Worm (Caenorhabditis elegans) whole organism, L4 larva: ENCODE results near the gene vamp-8.

Source experiments
- D1046.2 ChIP-seq: fragments of 200-800 bp; sonication (Bioruptor generic); IDR thresholded peaks from 2 replicates; pipeline ENCODE4 v1.3.6; 2022; ENCODE audit warnings: missing genetic modification characterization, missing compliant biosample characterization
- T20F7.1 ChIP-seq: fragments of 200-800 bp; sonication (Bioruptor generic); optimal IDR thresholded peaks from 2 replicates; lab custom pipeline; 2018; ENCODE audit warnings: mild to moderate bottlenecking, missing genetic modification characterization, missing compliant biosample characterization
- T26A8.4 ChIP-seq: fragments of 200-800 bp; sonication (Bioruptor generic); IDR thresholded peaks from 2 replicates; pipeline ENCODE4 v1.3.6; 2022; ENCODE audit warnings: missing genetic modification characterization, missing compliant biosample characterization
- Y105C5A.15 ChIP-seq: fragments of 200-800 bp; sonication (Bioruptor generic); IDR thresholded peaks from 2 replicates; pipeline ENCODE4 v1.3.6; 2022; ENCODE audit warnings: missing genetic modification characterization, missing compliant biosample characterization
- Y48G9A.11 ChIP-seq: fragments of 200-800 bp; sonication (Bioruptor generic); IDR thresholded peaks from 2 replicates; pipeline ENCODE4 v1.3.6; 2022; ENCODE audit warnings: missing genetic modification reagents, missing genetic modification characterization, missing compliant biosample characterization
- Y5F2A.4 ChIP-seq: fragments of 200-800 bp; sonication (Bioruptor generic); optimal IDR thresholded peaks from 2 replicates; lab custom pipeline; 2018; ENCODE audit warnings: mild to moderate bottlenecking, missing genetic modification characterization, missing compliant biosample characterization
- Y75B8A.6 ChIP-seq: fragments of 200-800 bp; sonication (Bioruptor generic); IDR thresholded peaks from 2 replicates; pipeline ENCODE4 v1.3.6; 2022; ENCODE audit warnings: missing genetic modification reagents, missing genetic modification characterization, missing compliant biosample characterization
- ZK337.2 ChIP-seq: fragments of 200-800 bp; sonication (Bioruptor generic); IDR thresholded peaks from 2 replicates; pipeline ENCODE4 v1.3.6; 2022; ENCODE audit warnings: missing genetic modification reagents, missing genetic modification characterization, missing compliant biosample characterization
- ZK546.5 ChIP-seq, 2 experiments: sonication (generic microtip); optimal IDR thresholded peaks; 2 replicates each; lab custom pipeline; 2017; ENCODE audit warnings: missing biosample characterization in 2 of 2, missing genetic modification characterization in 2 of 2
- aha-1 ChIP-seq: fragments of 150-350 bp; peaks from one replicate; lab custom pipeline; 2014; ENCODE audit warnings: missing biosample characterization, missing genetic modification characterization
- aly-2 ChIP-seq: sonication (generic microtip); optimal IDR thresholded peaks from 2 replicates; lab custom pipeline; 2018; ENCODE audit warnings: missing biosample characterization, missing genetic modification characterization
- ama-1 ChIP-seq: fragments of 150-350 bp; optimal IDR thresholded peaks from 2 replicates; lab custom pipeline; 2014; ENCODE audit warnings: inconsistent platforms, mixed read lengths
- ceh-20 ChIP-seq: fragments of 200-800 bp; sonication (Bioruptor generic); IDR thresholded peaks from 2 replicates; pipeline ENCODE4 v1.3.6; 2022; ENCODE audit warnings: missing genetic modification reagents, missing genetic modification characterization, missing compliant biosample characterization
- ceh-28 ChIP-seq: fragments of 150-350 bp; optimal IDR thresholded peaks from 2 replicates; lab custom pipeline; 2014; ENCODE audit warnings: missing biosample characterization, missing genetic modification reagents, missing genetic modification characterization
- ceh-62 ChIP-seq: sonication (generic microtip); optimal IDR thresholded peaks from 2 replicates; lab custom pipeline; 2017; ENCODE audit warnings: missing biosample characterization, missing genetic modification characterization
- ces-1 ChIP-seq: fragments of 150-350 bp; sonication (generic microtip); optimal IDR thresholded peaks from 4 replicates; lab custom pipeline; 2014; ENCODE audit warnings: missing biosample characterization, missing genetic modification reagents, missing genetic modification characterization
- daf-12 ChIP-seq: fragments of 150-350 bp; optimal IDR thresholded peaks from 2 replicates; lab custom pipeline; 2014; ENCODE audit warnings: missing biosample characterization, missing genetic modification reagents, missing genetic modification characterization
- dmd-6 ChIP-seq: fragments of 200-800 bp; sonication (Bioruptor generic); IDR thresholded peaks from 2 replicates; pipeline ENCODE4 v1.3.6; 2022; ENCODE audit warnings: missing genetic modification reagents, missing genetic modification characterization, missing compliant biosample characterization
- dmd-9 ChIP-seq: fragments of 200-800 bp; sonication (Bioruptor generic); IDR thresholded peaks from 2 replicates; pipeline ENCODE4 v1.3.6; 2022; ENCODE audit warnings: missing genetic modification reagents, missing genetic modification characterization, missing compliant biosample characterization
- dve-1 ChIP-seq: sonication (generic microtip); optimal IDR thresholded peaks from 2 replicates; lab custom pipeline; 2017; ENCODE audit warnings: antibody characterized with exemption, mild to moderate bottlenecking, missing genetic modification characterization, missing compliant biosample characterization; ENCODE audit not compliant: insufficient read depth
- egl-27 ChIP-seq: sonication (generic microtip); optimal IDR thresholded peaks from 3 replicates; lab custom pipeline; 2017; ENCODE audit warnings: missing biosample characterization, missing genetic modification reagents, missing genetic modification characterization
- egl-43 ChIP-seq: fragments of 200-800 bp; sonication (Bioruptor generic); IDR thresholded peaks from 2 replicates; pipeline ENCODE4 v1.3.6; 2022; ENCODE audit warnings: missing genetic modification reagents, missing genetic modification characterization, missing compliant biosample characterization
- fos-1 ChIP-seq: fragments of 150-350 bp; optimal IDR thresholded peaks from 2 replicates; lab custom pipeline; 2014; ENCODE audit warnings: missing biosample characterization, missing genetic modification characterization
- gei-8 ChIP-seq: fragments of 200-800 bp; sonication (Bioruptor generic); optimal IDR thresholded peaks from 2 replicates; lab custom pipeline; 2018; ENCODE audit warnings: mild to moderate bottlenecking, missing genetic modification characterization, missing compliant biosample characterization
- lim-7 ChIP-seq: fragments of 200-800 bp; sonication (Bioruptor generic); IDR thresholded peaks from 2 replicates; pipeline ENCODE4 v1.3.6; 2022; ENCODE audit warnings: missing genetic modification characterization, missing compliant biosample characterization
- lin-13 ChIP-seq: fragments of 150-350 bp; optimal IDR thresholded peaks from 2 replicates; lab custom pipeline; 2014; ENCODE audit warnings: missing biosample characterization, missing genetic modification reagents, missing genetic modification characterization
- lin-38 ChIP-seq: fragments of 200-800 bp; sonication (Bioruptor generic); IDR thresholded peaks from 2 replicates; pipeline ENCODE4 v1.3.6; 2022; ENCODE audit warnings: missing genetic modification reagents, missing genetic modification characterization, missing compliant biosample characterization
- lin-39 ChIP-seq: fragments of 150-350 bp; optimal IDR thresholded peaks from 2 replicates; lab custom pipeline; 2014; ENCODE audit warnings: missing biosample characterization, missing genetic modification reagents, missing genetic modification characterization
- madf-5 ChIP-seq, 2 experiments: fragments of 200-800 bp; sonication (Bioruptor generic); IDR thresholded peaks; 2 replicates each; pipeline ENCODE4 v1.3.6; 2022; ENCODE audit warnings: missing compliant biosample characterization in 2 of 2, missing genetic modification characterization in 2 of 2
- madf-9 ChIP-seq: fragments of 200-800 bp; sonication (Bioruptor generic); conservative IDR thresholded peaks from 2 replicates; pipeline ENCODE4 v1.3.6; 2022; ENCODE audit warnings: missing genetic modification reagents, missing genetic modification characterization, missing compliant biosample characterization
- mdl-1 ChIP-seq, 2 experiments: fragments of 150-350 bp in 1 of 2; sonication (generic microtip) in 1 of 2; optimal IDR thresholded peaks; 2 replicates each; lab custom pipeline; 2014 to 2017; ENCODE audit warnings: missing biosample characterization in 2 of 2, missing genetic modification characterization in 2 of 2
- mep-1 ChIP-seq: fragments of 150-350 bp; sonication (generic microtip); optimal IDR thresholded peaks from 3 replicates; lab custom pipeline; 2014; ENCODE audit warnings: missing biosample characterization, missing genetic modification characterization
- mxl-3 ChIP-seq: fragments of 200-800 bp; sonication (Bioruptor generic); optimal IDR thresholded peaks from 2 replicates; lab custom pipeline; 2018; ENCODE audit warnings: mild to moderate bottlenecking, missing genetic modification characterization, missing compliant biosample characterization
- nhr-102 ChIP-seq: sonication (generic microtip); optimal IDR thresholded peaks from 2 replicates; lab custom pipeline; 2016; ENCODE audit warnings: mild to moderate bottlenecking, missing genetic modification characterization, moderate library complexity, missing compliant biosample characterization
- nhr-237 ChIP-seq: sonication (generic microtip); optimal IDR thresholded peaks from 2 replicates; lab custom pipeline; 2017; ENCODE audit warnings: missing biosample characterization, missing genetic modification characterization
- nhr-25 ChIP-seq: sonication (generic microtip); optimal IDR thresholded peaks from 2 replicates; lab custom pipeline; 2017; ENCODE audit warnings: missing genetic modification characterization, mild to moderate bottlenecking, missing compliant biosample characterization, antibody characterized with exemption, moderate library complexity, borderline replicate concordance; ENCODE audit not compliant: insufficient read depth
- nhr-41 ChIP-seq: fragments of 200-800 bp; sonication (Bioruptor generic); IDR thresholded peaks from 2 replicates; pipeline ENCODE4 v1.3.6; 2022; ENCODE audit warnings: missing genetic modification reagents, missing genetic modification characterization, missing compliant biosample characterization
- nhr-42 ChIP-seq: fragments of 200-800 bp; sonication (Bioruptor generic); IDR thresholded peaks from 2 replicates; pipeline ENCODE4 v1.3.6; 2022; ENCODE audit warnings: missing genetic modification characterization, missing compliant biosample characterization
- nhr-48 ChIP-seq: sonication (generic microtip); optimal IDR thresholded peaks from 2 replicates; lab custom pipeline; 2016; ENCODE audit warnings: mild to moderate bottlenecking, missing genetic modification characterization, missing compliant biosample characterization
- nhr-77 ChIP-seq: fragments of 150-350 bp; optimal IDR thresholded peaks from 2 replicates; lab custom pipeline; 2014; ENCODE audit warnings: missing biosample characterization, missing genetic modification characterization
- rbr-2 ChIP-seq: sonication (generic microtip); optimal IDR thresholded peaks from 2 replicates; lab custom pipeline; 2016; ENCODE audit warnings: missing genotype, missing genetic modification characterization, missing compliant biosample characterization
- skn-1 ChIP-seq: fragments of 150-350 bp; optimal IDR thresholded peaks from 2 replicates; lab custom pipeline; 2014; ENCODE audit warnings: missing biosample characterization, missing genetic modification characterization
- tag-97 ChIP-seq: fragments of 200-800 bp; sonication (Bioruptor generic); IDR thresholded peaks from 2 replicates; pipeline ENCODE4 v1.3.6; 2022; ENCODE audit warnings: missing genetic modification characterization, missing compliant biosample characterization
- tra-1 ChIP-seq: fragments of 200-800 bp; sonication (Bioruptor generic); IDR thresholded peaks from 2 replicates; pipeline ENCODE4 v1.3.6; 2022; ENCODE audit warnings: missing genetic modification reagents, missing genetic modification characterization, missing compliant biosample characterization
- unc-130 ChIP-seq: sonication (generic microtip); optimal IDR thresholded peaks from 2 replicates; lab custom pipeline; 2016; ENCODE audit warnings: missing genetic modification reagents, missing genetic modification characterization, missing compliant biosample characterization
- unc-62 ChIP-seq, 3 experiments: fragments of 150-350 bp in 1 of 3; sonication (generic microtip); optimal IDR thresholded peaks in 2 of 3; peaks in 1 of 3; 1 replicate in 1 of 3; 2 replicates in 2 of 3; lab custom pipeline; 2014 to 2017; ENCODE audit warnings: missing biosample characterization in 3 of 3, missing genetic modification characterization in 3 of 3, missing genetic modification reagents in 3 of 3, missing genotype in 1 of 3
- vab-7 ChIP-seq: fragments of 200-800 bp; sonication (Bioruptor generic); IDR thresholded peaks from 2 replicates; pipeline ENCODE4 v1.3.6; 2022; ENCODE audit warnings: missing genetic modification reagents, missing genetic modification characterization, missing compliant biosample characterization
- zfp-3 ChIP-seq: fragments of 200-800 bp; sonication (Bioruptor generic); conservative IDR thresholded peaks from 2 replicates; pipeline ENCODE4 v1.3.6; 2022; ENCODE audit warnings: missing genetic modification reagents, missing genetic modification characterization, missing compliant biosample characterization
- ztf-7 ChIP-seq: fragments of 150-350 bp; optimal IDR thresholded peaks from 2 replicates; lab custom pipeline; 2014; ENCODE audit warnings: missing biosample characterization, missing genetic modification characterization

The vamp-8 gene

DNA sequence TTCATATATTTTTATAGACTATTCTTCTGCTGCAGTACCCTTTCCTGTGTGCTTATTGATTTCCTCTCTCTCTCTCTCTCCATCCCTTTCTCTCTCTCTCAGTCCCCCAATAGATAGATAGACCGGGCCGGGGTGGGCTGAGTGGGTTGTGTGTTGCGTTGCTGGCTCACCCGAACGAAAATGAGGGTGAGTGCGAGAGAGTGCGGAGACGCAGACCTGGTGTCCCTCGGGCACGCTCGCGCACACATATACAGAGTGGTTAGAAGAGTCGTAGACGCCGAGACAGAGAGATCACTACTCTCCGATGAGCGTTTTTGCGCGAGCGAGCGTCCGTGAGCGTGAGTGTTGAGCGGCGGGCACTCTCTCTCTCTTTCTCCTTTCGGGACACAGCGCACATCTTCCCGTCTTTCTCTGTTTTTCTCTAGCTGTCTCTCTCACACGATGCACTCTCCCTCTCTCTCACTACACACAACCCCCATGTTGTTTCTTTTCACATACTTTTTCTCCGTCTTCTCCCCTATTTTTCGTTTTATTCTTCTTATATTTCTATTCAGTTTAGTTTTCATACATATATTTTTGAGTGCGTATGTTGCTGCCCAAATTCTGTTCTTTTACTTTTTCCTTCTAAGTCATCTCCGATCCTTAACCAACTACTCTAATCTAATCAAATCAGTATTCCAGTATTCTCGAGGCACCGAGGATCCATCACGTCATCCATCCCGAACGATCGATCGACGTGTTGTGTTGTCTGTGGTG, 22.6 kb upstream of the vamp-8 start, which contains the start of gene lin-66:
TSS of gene lin-66 (plus strand) at position 672 of the 756 bp plus-strand sequence.
- peak; percentile 85 for TF ChIP-seq dmd-6 (GFP tag; lab: Robert Waterston, UW)
- no peak for TF ChIP-seq daf-12
- TF ChIP-seq unc-62 (GFP tag; optimal IDR thresholded peaks at IDR 0.05 in 1 of 2; lab: Kevin White, UChicago) = peak in 1 of 2 experiments; percentile 98
- no peak for TF ChIP-seq unc-62 (tag; optimal IDR thresholded peaks at IDR 0.05; lab: Kevin White, UChicago)
- TF ChIP-seq nhr-77 (tag; lab: Kevin White, UChicago) = peak; percentile 72
- no peak for TF ChIP-seq tag-97 (GFP tag; lab: Robert Waterston, UW)
- TF ChIP-seq T20F7.1 (GFP tag; lab: Kevin White, UChicago) = peak; percentile 81
- TF ChIP-seq ZK546.5 (tag; optimal IDR thresholded peaks at IDR 0.05; lab: Kevin White, UChicago) = no peak
- TF ChIP-seq nhr-41 (GFP tag; lab: Robert Waterston, UW) = 0 out of 2 replicates have a peak, but pooled peaks have one; percentile 57
- TF ChIP-seq lin-39 (tag; lab: Kevin White, UChicago) = no peak
- peak; percentile 79 for TF ChIP-seq dve-1 (tag; lab: Kevin White, UChicago)
- TF ChIP-seq lim-7 = peak; percentile 50; the same call in 1 of the 2 replicates
- peak; percentile 66 for TF ChIP-seq vab-7 (GFP tag; lab: Robert Waterston, UW)
- TF ChIP-seq tra-1 (GFP tag; lab: Robert Waterston, UW) = no peak; the same call in 1 of the 2 replicates
- TF ChIP-seq madf-9 (GFP tag; lab: Robert Waterston, UW) = peak; percentile 68
- peak; percentile 87 to 92 for TF ChIP-seq mdl-1 (tag; optimal IDR thresholded peaks at IDR 0.05; lab: Kevin White, UChicago)
- TF ChIP-seq Y105C5A.15 (GFP tag; lab: Robert Waterston, UW) = no peak
- TF ChIP-seq ama-1 (lab: Kevin White, UChicago) = no peak
- peak; percentile 96 for TF ChIP-seq mep-1
- TF ChIP-seq Y48G9A.11 (GFP tag; lab: Robert Waterston, UW) = no peak
- peak; percentile 84 for TF ChIP-seq mxl-3 (GFP tag; lab: Kevin White, UChicago)
- TF ChIP-seq lin-38 (GFP tag; lab: Robert Waterston, UW) = peak; percentile 70
- TF ChIP-seq madf-5 (GFP tag; IDR thresholded peaks at IDR 0.05; lab: Robert Waterston, UW) = 0 out of 4 replicates have a peak, but pooled peaks of 1 of the 2 experiments have one; percentile 66
- TF ChIP-seq ZK337.2 (GFP tag; lab: Robert Waterston, UW) = no peak
- TF ChIP-seq rbr-2 (tag; lab: Kevin White, UChicago) = peak; percentile 95
- peak; percentile 97 for TF ChIP-seq aha-1 (tag; lab: Kevin White, UChicago)
- TF ChIP-seq nhr-42 = peak; percentile 77
- TF ChIP-seq unc-130 (GFP tag; lab: Kevin White, UChicago) = no peak
- TF ChIP-seq fos-1 (tag; lab: Kevin White, UChicago) = no peak
- peak; percentile 81 for TF ChIP-seq nhr-25 (tag; lab: Kevin White, UChicago)
- peak; percentile 2 for TF ChIP-seq gei-8 (GFP tag; lab: Kevin White, UChicago)
- TF ChIP-seq aly-2 (tag; lab: Kevin White, UChicago) = no peak
- peak; percentile 73 for TF ChIP-seq nhr-102 (tag; lab: Kevin White, UChicago)
- TF ChIP-seq ces-1 (GFP tag; lab: Kevin White, UChicago) = no peak
- no peak for TF ChIP-seq Y75B8A.6 (GFP tag; lab: Robert Waterston, UW)
- TF ChIP-seq zfp-3 = no peak
- peak; percentile 59 for TF ChIP-seq egl-27 (tag; lab: Kevin White, UChicago)
- peak; percentile 82 for TF ChIP-seq nhr-48 (tag; lab: Kevin White, UChicago)
- TF ChIP-seq nhr-237 (tag; lab: Kevin White, UChicago) = peak; percentile 8
- TF ChIP-seq lin-13 = peak; percentile 80
- no peak for TF ChIP-seq skn-1 (tag; lab: Kevin White, UChicago)
- 0 out of 2 replicates have a peak, but pooled peaks have one; percentile 30 for TF ChIP-seq dmd-9 (GFP tag; lab: Robert Waterston, UW)
- peak; percentile 38 for TF ChIP-seq ztf-7 (tag; lab: Kevin White, UChicago)
- TF ChIP-seq ceh-28 = peak; percentile 51
- peak; percentile 84 for TF ChIP-seq ceh-20 (GFP tag; lab: Robert Waterston, UW)
- peak; percentile 77; the same call in 1 of the 2 replicates for TF ChIP-seq D1046.2
- no peak for TF ChIP-seq ceh-62 (tag; lab: Kevin White, UChicago)
- TF ChIP-seq Y5F2A.4 (GFP tag; lab: Kevin White, UChicago) = no peak
- TF ChIP-seq T26A8.4 (GFP tag; lab: Robert Waterston, UW) = peak; percentile 84
- peak; percentile 84 for TF ChIP-seq egl-43
